Worm (Caenorhabditis elegans) whole organism, dauer: Measurements from ENCODE around the gene K04C1.2.

ENCODE experiments used
- unc-62 ChIP-seq: sonication (generic microtip); optimal IDR thresholded peaks from 2 replicates; lab custom pipeline; 2017; ENCODE audit warnings: missing biosample characterization, missing genetic modification reagents, missing genetic modification characterization

The K04C1.2 gene

ce11 chrX:14238291-14238758 is at the start of gene K04C1.2:
Gene K04C1.2 (plus strand): TSS chrX:14238708.
- TF ChIP-seq unc-62 (GFP tag; lab: Kevin White, UChicago) = no peak

DNA sequence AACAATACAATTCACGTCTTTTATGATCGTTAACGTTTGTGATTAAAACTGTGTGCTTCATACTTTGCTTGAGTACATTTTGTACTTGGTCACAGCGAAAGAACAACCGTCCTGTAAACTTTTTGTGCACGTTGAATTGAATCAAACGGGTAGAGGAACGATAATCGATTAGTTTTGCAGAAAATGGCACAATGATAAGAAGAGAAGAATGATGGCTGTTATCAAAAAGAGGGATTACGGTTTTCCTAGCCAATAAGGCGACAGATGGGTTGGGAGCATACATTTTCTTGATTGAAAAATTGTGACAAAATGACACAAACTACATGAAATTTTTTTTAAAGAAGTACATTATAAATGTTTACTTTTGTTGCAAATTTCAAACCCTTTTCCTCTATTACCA is 44.3 kb upstream of the K04C1.2 start:
- no peak for TF ChIP-seq unc-62 (GFP tag; lab: Kevin White, UChicago)

ce11 chrX:14206321-14206720 is 32.2 kb upstream of the K04C1.2 start:
- TF ChIP-seq unc-62 (GFP tag; lab: Kevin White, UChicago) = no peak

DNA sequence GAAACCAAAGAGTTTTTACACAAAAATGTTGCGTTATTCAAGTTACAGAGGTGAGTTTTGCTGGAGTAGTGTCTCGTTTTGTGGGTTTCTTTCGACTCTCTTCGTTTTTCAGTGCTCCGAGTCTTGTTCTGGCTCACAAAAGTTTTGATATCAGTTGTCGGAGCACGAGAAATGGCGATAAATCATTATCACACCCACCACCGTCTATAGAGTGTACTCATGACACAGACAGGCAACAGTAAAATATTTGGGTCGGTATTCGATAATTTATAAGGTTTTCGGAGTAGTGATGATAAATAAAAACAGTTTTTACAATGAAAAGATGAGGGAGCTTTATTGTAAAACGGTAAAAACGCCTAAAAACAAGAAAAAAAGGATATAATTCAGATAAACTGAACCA is 30.6 kb upstream of the K04C1.2 start, which contains the start of gene ceh-37:
Gene ceh-37, minus strand, starts transcription at position 59 of the 400 bp plus-strand sequence.
- no peak for TF ChIP-seq unc-62 (GFP tag; lab: Kevin White, UChicago)

DNA sequence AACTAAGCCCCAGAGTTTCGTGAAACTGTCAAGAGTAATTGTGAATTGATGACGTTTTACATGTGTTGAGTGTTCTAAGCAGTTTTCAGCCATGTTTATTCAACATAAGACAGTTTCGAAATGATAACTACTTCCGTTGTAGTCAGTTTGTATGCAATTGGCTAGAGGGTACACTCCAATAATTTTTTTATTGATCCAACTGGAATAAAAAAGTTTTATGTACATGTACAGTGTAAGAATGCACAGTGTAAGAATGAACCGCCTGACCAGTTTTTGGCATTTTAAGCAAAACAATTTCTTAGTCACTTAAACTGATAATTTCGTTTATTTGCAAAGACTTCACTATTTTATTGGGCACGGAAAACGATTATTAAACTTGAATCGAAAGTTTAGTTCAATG is 25.2 kb upstream of the K04C1.2 start:
- TF ChIP-seq unc-62 (GFP tag; lab: Kevin White, UChicago) = no peak

DNA sequence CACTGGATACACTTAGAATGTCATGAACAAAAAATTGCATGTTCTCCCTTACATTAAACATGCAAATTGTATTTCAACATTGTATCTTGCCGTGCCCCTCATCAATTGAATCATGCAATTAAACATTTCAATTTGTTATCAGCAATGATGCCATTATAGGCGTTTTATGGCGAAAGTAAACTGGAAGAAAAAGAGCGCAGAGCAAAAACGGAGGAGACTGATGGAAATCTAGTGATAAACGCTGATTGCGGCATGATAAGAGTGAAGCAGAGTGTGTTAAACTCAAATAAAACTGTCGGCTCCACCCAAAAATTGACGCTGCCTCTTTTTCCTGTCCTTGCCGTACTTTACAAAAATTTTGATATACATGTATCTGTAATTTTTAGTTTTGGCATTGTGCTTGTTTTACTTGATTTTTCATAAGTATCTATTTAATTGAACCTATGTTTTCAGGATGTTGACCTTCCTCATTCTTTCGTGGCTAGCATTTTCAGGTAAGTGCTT is 23.9 kb upstream of the K04C1.2 start, which contains the start of gene K06G5.1:
Gene K06G5.1, plus strand, starts transcription at position 454 of the 504 bp plus-strand sequence.
- TF ChIP-seq unc-62 (GFP tag; lab: Kevin White, UChicago) = no peak

DNA sequence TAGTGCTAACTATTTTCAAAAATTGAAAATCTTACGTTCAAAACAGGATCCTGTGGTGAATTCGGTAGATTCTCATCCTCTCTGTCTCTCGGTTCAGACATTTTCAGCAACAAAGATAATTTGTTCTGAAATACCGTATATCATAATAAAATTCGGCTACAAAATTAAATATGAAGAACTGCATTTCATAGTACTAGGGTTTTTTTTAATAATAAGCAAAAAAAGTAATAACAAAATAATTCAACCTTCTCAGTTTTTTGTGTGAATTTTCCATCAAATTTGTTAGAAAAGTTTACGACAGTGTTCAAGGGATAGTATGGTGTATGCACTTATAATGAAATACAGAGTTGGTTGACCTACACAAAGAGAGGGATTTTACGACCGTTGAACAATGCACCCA is 15.4 kb upstream of the K04C1.2 start, which contains the start of gene K06G5.3:
Gene K06G5.3, minus strand, starts transcription at position 101 of the 400 bp plus-strand sequence.
- TF ChIP-seq unc-62 (GFP tag; lab: Kevin White, UChicago) = no peak

DNA sequence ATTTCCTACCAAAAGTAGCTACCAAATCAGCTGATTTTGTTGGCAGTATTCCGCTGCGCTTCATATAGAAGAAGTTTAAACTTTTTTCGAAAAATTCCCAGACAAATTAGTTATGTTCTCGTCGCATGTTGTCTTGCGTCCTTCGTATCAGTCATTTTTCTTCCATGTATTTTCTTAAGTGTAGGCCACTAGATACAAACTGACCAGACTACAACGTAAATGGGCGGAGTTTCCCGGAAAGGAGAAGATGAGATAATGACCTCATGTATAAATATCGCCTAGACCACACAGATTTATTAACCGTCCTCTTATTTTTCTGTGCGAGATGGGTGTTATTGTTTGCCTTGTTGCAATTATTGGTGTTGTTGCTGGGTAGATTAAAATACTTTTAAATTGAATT is 13.2 kb upstream of the K04C1.2 start, which contains the start of gene cyp-13B2:
Gene cyp-13B2, plus strand, starts transcription at position 301 of the 400 bp plus-strand sequence.
- no peak for TF ChIP-seq unc-62 (GFP tag; lab: Kevin White, UChicago)

DNA sequence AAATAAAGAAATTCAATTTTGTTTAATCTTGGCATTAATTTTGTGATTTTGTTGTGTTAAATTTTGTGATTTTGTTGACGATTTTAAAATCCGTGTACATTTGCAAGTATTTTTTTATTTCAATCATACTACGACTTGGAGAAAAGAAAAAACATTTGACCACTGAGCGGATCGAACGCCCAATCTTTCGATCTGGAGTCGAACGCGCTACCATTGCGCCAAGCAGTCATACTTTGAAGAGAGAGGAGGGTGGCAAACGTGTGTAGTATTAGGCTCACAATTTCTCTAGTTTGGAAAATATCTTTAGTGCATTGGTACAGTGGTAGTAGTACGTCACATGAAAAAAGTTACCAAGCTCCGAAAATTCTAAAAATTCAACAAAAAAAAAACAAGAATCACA is 9.7 kb upstream of the K04C1.2 start:
- TF ChIP-seq unc-62 (GFP tag; lab: Kevin White, UChicago) = no peak

DNA sequence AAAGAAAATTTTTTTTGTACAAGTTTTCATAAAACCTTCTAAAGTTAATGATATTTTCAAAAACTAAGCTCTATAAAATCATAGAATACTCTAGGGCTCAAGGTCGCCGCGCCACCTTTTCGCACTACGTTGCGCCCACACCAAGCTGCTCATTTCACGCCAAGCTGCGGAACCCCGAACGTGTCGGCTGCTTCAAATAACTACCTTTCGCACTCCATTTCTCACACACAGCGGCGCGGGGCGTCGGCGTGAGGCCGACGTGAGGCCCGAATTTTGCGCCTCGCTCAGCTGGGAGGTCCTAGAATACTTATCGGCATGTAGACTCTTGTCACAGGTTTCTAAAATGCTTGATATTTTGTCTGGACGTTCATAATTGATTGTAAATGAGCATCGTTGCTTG is 6.5 kb upstream of the K04C1.2 start:
- no peak for TF ChIP-seq unc-62 (GFP tag; lab: Kevin White, UChicago)

ce11 chrX:14234366-14234765 is 4.1 kb upstream of the K04C1.2 start, which contains the start of gene srg-36:
Gene srg-36 (minus strand): TSS chrX:14234466.
- TF ChIP-seq unc-62 (GFP tag; lab: Kevin White, UChicago) = no peak

DNA sequence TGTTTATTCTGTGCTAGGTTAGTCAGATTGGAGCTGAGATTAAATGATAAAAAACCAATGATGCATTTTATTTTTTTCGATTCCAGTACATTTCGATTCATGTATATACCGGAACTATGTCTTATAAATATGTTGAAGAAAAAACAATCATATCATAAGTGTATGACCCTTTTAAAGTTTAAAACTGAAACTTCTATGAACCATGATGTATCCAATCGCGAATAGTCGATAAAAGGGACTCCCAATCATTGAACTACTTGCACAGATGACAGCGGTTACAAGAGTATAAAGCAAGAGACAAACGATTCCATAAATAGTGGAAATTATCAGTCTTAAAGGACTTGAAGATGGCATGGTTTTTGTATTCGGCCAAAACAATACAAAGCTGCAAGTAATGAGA is 3.6 kb upstream of the K04C1.2 start, which contains the start of gene srg-37:
Gene srg-37, minus strand, starts transcription at position 101 of the 400 bp plus-strand sequence.
- TF ChIP-seq unc-62 (GFP tag; lab: Kevin White, UChicago) = no peak

DNA sequence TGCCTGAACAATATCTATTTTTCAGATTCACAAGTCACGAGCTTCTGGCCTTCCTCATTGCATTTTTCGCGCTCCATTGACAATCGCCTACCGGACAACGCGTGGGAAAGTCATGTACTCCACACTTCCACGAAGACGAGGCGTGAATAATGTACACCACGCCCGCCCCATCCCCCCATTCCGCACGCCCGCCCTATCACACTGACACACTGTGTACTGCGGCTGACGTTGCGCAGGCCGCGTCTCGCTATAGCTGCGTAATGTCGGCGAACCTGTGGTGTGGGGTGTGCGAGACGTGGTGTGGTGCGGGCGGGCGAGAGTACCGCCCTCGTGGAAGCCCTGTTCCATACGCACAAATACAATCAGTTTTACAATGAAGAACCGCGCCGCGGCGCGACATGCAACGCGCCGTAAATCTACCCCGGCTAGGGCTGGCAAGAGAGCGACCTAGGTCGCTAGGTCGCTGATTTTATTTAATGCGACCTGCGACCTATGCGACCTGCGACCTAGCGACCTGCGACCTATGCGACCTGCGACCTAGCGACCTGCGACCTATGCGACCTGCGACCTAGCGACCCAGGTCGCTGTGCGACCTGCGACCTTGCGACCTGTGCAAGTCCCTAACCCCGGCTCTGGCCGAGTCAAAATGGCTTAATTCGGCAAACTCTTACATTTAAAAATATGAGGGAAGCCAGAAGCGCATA is 2.2 kb upstream of the K04C1.2 start:
- no peak for TF ChIP-seq unc-62 (GFP tag; lab: Kevin White, UChicago)

ce11 chrX:14240205-14240604 is 1.7 kb downstream of the K04C1.2 start:
- no peak for TF ChIP-seq unc-62 (GFP tag; lab: Kevin White, UChicago)

ce11 chrX:14241531-14241930 is 3.0 kb downstream of the K04C1.2 start:
- no peak for TF ChIP-seq unc-62 (GFP tag; lab: Kevin White, UChicago)

ce11 chrX:14243345-14243961 is 4.9 kb downstream of the K04C1.2 start, which contains the start of gene K04C1.3:
Gene K04C1.3 (minus strand): TSS chrX:14243395.
- TF ChIP-seq unc-62 (GFP tag; lab: Kevin White, UChicago) = no peak
